Worm (Caenorhabditis elegans) whole organism, L4 larva: Measurements from ENCODE around the gene ZK1236.1.

Experiments
- T20F7.1 ChIP-seq: fragments of 200-800 bp; sonication (Bioruptor generic); optimal IDR thresholded peaks from 2 replicates; lab custom pipeline; 2018; ENCODE audit warnings: mild to moderate bottlenecking, missing genetic modification characterization, missing compliant biosample characterization
- Y105C5A.15 ChIP-seq: fragments of 200-800 bp; sonication (Bioruptor generic); IDR thresholded peaks from 2 replicates; pipeline ENCODE4 v1.3.6; 2022; ENCODE audit warnings: missing genetic modification characterization, missing compliant biosample characterization
- Y48G9A.11 ChIP-seq: fragments of 200-800 bp; sonication (Bioruptor generic); IDR thresholded peaks from 2 replicates; pipeline ENCODE4 v1.3.6; 2022; ENCODE audit warnings: missing genetic modification reagents, missing genetic modification characterization, missing compliant biosample characterization
- Y75B8A.6 ChIP-seq: fragments of 200-800 bp; sonication (Bioruptor generic); IDR thresholded peaks from 2 replicates; pipeline ENCODE4 v1.3.6; 2022; ENCODE audit warnings: missing genetic modification reagents, missing genetic modification characterization, missing compliant biosample characterization
- ZK337.2 ChIP-seq: fragments of 200-800 bp; sonication (Bioruptor generic); IDR thresholded peaks from 2 replicates; pipeline ENCODE4 v1.3.6; 2022; ENCODE audit warnings: missing genetic modification reagents, missing genetic modification characterization, missing compliant biosample characterization
- aly-2 ChIP-seq: sonication (generic microtip); optimal IDR thresholded peaks from 2 replicates; lab custom pipeline; 2018; ENCODE audit warnings: missing biosample characterization, missing genetic modification characterization
- arid-1 ChIP-seq: fragments of 200-800 bp; sonication (Bioruptor generic); conservative IDR thresholded peaks from 2 replicates; pipeline ENCODE4 v1.3.6; 2022; ENCODE audit warnings: missing genetic modification reagents, missing genetic modification characterization, missing compliant biosample characterization
- attf-4 ChIP-seq: sonication (generic microtip); optimal IDR thresholded peaks from 3 replicates; lab custom pipeline; 2017; ENCODE audit warnings: missing biosample characterization, missing genetic modification characterization
- ceh-28 ChIP-seq: fragments of 150-350 bp; optimal IDR thresholded peaks from 2 replicates; lab custom pipeline; 2014; ENCODE audit warnings: missing biosample characterization, missing genetic modification reagents, missing genetic modification characterization
- ceh-62 ChIP-seq: sonication (generic microtip); optimal IDR thresholded peaks from 2 replicates; lab custom pipeline; 2017; ENCODE audit warnings: missing biosample characterization, missing genetic modification characterization
- ceh-82 ChIP-seq: sonication (generic microtip); optimal IDR thresholded peaks from 2 replicates; lab custom pipeline; 2017; ENCODE audit warnings: missing biosample characterization, missing genetic modification characterization
- ces-1 ChIP-seq: fragments of 150-350 bp; sonication (generic microtip); optimal IDR thresholded peaks from 4 replicates; lab custom pipeline; 2014; ENCODE audit warnings: missing biosample characterization, missing genetic modification reagents, missing genetic modification characterization
- cey-2 ChIP-seq: sonication (generic microtip); optimal IDR thresholded peaks from 3 replicates; lab custom pipeline; 2017; ENCODE audit warnings: missing genetic modification characterization, mild to moderate bottlenecking, missing compliant biosample characterization, antibody characterized with exemption, borderline replicate concordance; ENCODE audit not compliant: insufficient read depth
- daf-16 ChIP-seq, 3 experiments: sonication (generic microtip); optimal IDR thresholded peaks; 2 replicates each; lab custom pipeline; 2016 to 2017; ENCODE audit warnings: missing genetic modification characterization in 3 of 3, missing genetic modification reagents in 3 of 3, mild to moderate bottlenecking in 2 of 3, missing compliant biosample characterization in 2 of 3, missing biosample characterization in 1 of 3, moderate library complexity in 1 of 3
- dmd-6 ChIP-seq: fragments of 200-800 bp; sonication (Bioruptor generic); IDR thresholded peaks from 2 replicates; pipeline ENCODE4 v1.3.6; 2022; ENCODE audit warnings: missing genetic modification reagents, missing genetic modification characterization, missing compliant biosample characterization
- dmd-9 ChIP-seq: fragments of 200-800 bp; sonication (Bioruptor generic); IDR thresholded peaks from 2 replicates; pipeline ENCODE4 v1.3.6; 2022; ENCODE audit warnings: missing genetic modification reagents, missing genetic modification characterization, missing compliant biosample characterization
- duxl-1 ChIP-seq: sonication (generic microtip); optimal IDR thresholded peaks from 2 replicates; lab custom pipeline; 2016; ENCODE audit warnings: mild to moderate bottlenecking, missing genetic modification characterization, moderate library complexity, missing compliant biosample characterization; ENCODE audit not compliant: poor library complexity
- egl-27 ChIP-seq: sonication (generic microtip); optimal IDR thresholded peaks from 3 replicates; lab custom pipeline; 2017; ENCODE audit warnings: missing biosample characterization, missing genetic modification reagents, missing genetic modification characterization
- egl-43 ChIP-seq: fragments of 200-800 bp; sonication (Bioruptor generic); IDR thresholded peaks from 2 replicates; pipeline ENCODE4 v1.3.6; 2022; ENCODE audit warnings: missing genetic modification reagents, missing genetic modification characterization, missing compliant biosample characterization
- fkh-10 ChIP-seq: fragments of 150-350 bp; optimal IDR thresholded peaks from 2 replicates; lab custom pipeline; 2014; ENCODE audit warnings: missing biosample characterization, missing genetic modification reagents, missing genetic modification characterization
- fos-1 ChIP-seq: fragments of 150-350 bp; optimal IDR thresholded peaks from 2 replicates; lab custom pipeline; 2014; ENCODE audit warnings: missing biosample characterization, missing genetic modification characterization
- gei-8 ChIP-seq: fragments of 200-800 bp; sonication (Bioruptor generic); optimal IDR thresholded peaks from 2 replicates; lab custom pipeline; 2018; ENCODE audit warnings: mild to moderate bottlenecking, missing genetic modification characterization, missing compliant biosample characterization
- hlh-30 ChIP-seq: sonication (generic microtip); optimal IDR thresholded peaks from 2 replicates; lab custom pipeline; 2017; ENCODE audit warnings: antibody characterized with exemption, mild to moderate bottlenecking, missing genetic modification characterization, missing compliant biosample characterization; ENCODE audit not compliant: insufficient read depth
- hmg-1.1 ChIP-seq: fragments of 200-800 bp; sonication (Bioruptor generic); IDR thresholded peaks from 2 replicates; pipeline ENCODE4 v1.3.6; 2022; ENCODE audit warnings: missing genetic modification reagents, missing genetic modification characterization, missing compliant biosample characterization
- jun-1 ChIP-seq: fragments of 150-350 bp; optimal IDR thresholded peaks from 2 replicates; lab custom pipeline; 2014; ENCODE audit warnings: missing biosample characterization, missing genetic modification reagents, missing genetic modification characterization
- lim-7 ChIP-seq: fragments of 200-800 bp; sonication (Bioruptor generic); IDR thresholded peaks from 2 replicates; pipeline ENCODE4 v1.3.6; 2022; ENCODE audit warnings: missing genetic modification characterization, missing compliant biosample characterization
- madf-5 ChIP-seq, 2 experiments: fragments of 200-800 bp; sonication (Bioruptor generic); IDR thresholded peaks; 2 replicates each; pipeline ENCODE4 v1.3.6; 2022; ENCODE audit warnings: missing compliant biosample characterization in 2 of 2, missing genetic modification characterization in 2 of 2
- madf-9 ChIP-seq: fragments of 200-800 bp; sonication (Bioruptor generic); conservative IDR thresholded peaks from 2 replicates; pipeline ENCODE4 v1.3.6; 2022; ENCODE audit warnings: missing genetic modification reagents, missing genetic modification characterization, missing compliant biosample characterization
- mdl-1 ChIP-seq, 2 experiments: fragments of 150-350 bp in 1 of 2; sonication (generic microtip) in 1 of 2; optimal IDR thresholded peaks; 2 replicates each; lab custom pipeline; 2014 to 2017; ENCODE audit warnings: missing biosample characterization in 2 of 2, missing genetic modification characterization in 2 of 2
- mdt-29 ChIP-seq: fragments of 200-800 bp; sonication (Bioruptor generic); IDR thresholded peaks from 2 replicates; pipeline ENCODE4 v1.3.6; 2022; ENCODE audit warnings: missing genetic modification reagents, missing genetic modification characterization, missing compliant biosample characterization
- mep-1 ChIP-seq: fragments of 150-350 bp; sonication (generic microtip); optimal IDR thresholded peaks from 3 replicates; lab custom pipeline; 2014; ENCODE audit warnings: missing biosample characterization, missing genetic modification characterization
- mes-2 ChIP-seq: sonication (generic microtip); optimal IDR thresholded peaks from 2 replicates; lab custom pipeline; 2016; ENCODE audit warnings: missing genotype, mild to moderate bottlenecking, missing genetic modification characterization, missing compliant biosample characterization; ENCODE audit not compliant: poor library complexity, severe bottlenecking
- mxl-2 ChIP-seq: fragments of 200-800 bp; sonication (Bioruptor generic); conservative IDR thresholded peaks from 2 replicates; pipeline ENCODE4 v1.3.6; 2022; ENCODE audit warnings: missing genetic modification reagents, missing genetic modification characterization, missing compliant biosample characterization
- nhr-10 ChIP-seq: fragments of 150-350 bp; optimal IDR thresholded peaks from 2 replicates; lab custom pipeline; 2014; ENCODE audit warnings: missing biosample characterization, missing genetic modification characterization
- nhr-102 ChIP-seq: sonication (generic microtip); optimal IDR thresholded peaks from 2 replicates; lab custom pipeline; 2016; ENCODE audit warnings: mild to moderate bottlenecking, missing genetic modification characterization, moderate library complexity, missing compliant biosample characterization
- nhr-111 ChIP-seq: fragments of 200-800 bp; sonication (Bioruptor generic); optimal IDR thresholded peaks from 2 replicates; lab custom pipeline; 2018; ENCODE audit warnings: mild to moderate bottlenecking, missing genetic modification characterization, missing compliant biosample characterization
- nhr-237 ChIP-seq: sonication (generic microtip); optimal IDR thresholded peaks from 2 replicates; lab custom pipeline; 2017; ENCODE audit warnings: missing biosample characterization, missing genetic modification characterization
- nhr-28 ChIP-seq: fragments of 150-350 bp; optimal IDR thresholded peaks from 2 replicates; lab custom pipeline; 2014; ENCODE audit warnings: missing biosample characterization, missing genetic modification characterization
- nhr-41 ChIP-seq: fragments of 200-800 bp; sonication (Bioruptor generic); IDR thresholded peaks from 2 replicates; pipeline ENCODE4 v1.3.6; 2022; ENCODE audit warnings: missing genetic modification reagents, missing genetic modification characterization, missing compliant biosample characterization
- nhr-76 ChIP-seq: fragments of 150-350 bp; optimal IDR thresholded peaks from 2 replicates; lab custom pipeline; 2014; ENCODE audit warnings: missing biosample characterization, missing genetic modification characterization
- nhr-77 ChIP-seq: fragments of 150-350 bp; optimal IDR thresholded peaks from 2 replicates; lab custom pipeline; 2014; ENCODE audit warnings: missing biosample characterization, missing genetic modification characterization
- pqm-1 ChIP-seq: sonication (generic microtip); optimal IDR thresholded peaks from 2 replicates; lab custom pipeline; 2017; ENCODE audit warnings: missing biosample characterization, missing genetic modification characterization
- rbr-2 ChIP-seq: sonication (generic microtip); optimal IDR thresholded peaks from 2 replicates; lab custom pipeline; 2016; ENCODE audit warnings: missing genotype, missing genetic modification characterization, missing compliant biosample characterization
- sdz-12 ChIP-seq: fragments of 200-800 bp; sonication (Bioruptor generic); optimal IDR thresholded peaks from 2 replicates; lab custom pipeline; 2018; ENCODE audit warnings: mild to moderate bottlenecking, missing genetic modification characterization, missing compliant biosample characterization
- tra-1 ChIP-seq: fragments of 200-800 bp; sonication (Bioruptor generic); IDR thresholded peaks from 2 replicates; pipeline ENCODE4 v1.3.6; 2022; ENCODE audit warnings: missing genetic modification reagents, missing genetic modification characterization, missing compliant biosample characterization
- unc-130 ChIP-seq: sonication (generic microtip); optimal IDR thresholded peaks from 2 replicates; lab custom pipeline; 2016; ENCODE audit warnings: missing genetic modification reagents, missing genetic modification characterization, missing compliant biosample characterization
- unc-62 ChIP-seq, 3 experiments: fragments of 150-350 bp in 1 of 3; sonication (generic microtip); optimal IDR thresholded peaks in 2 of 3; peaks in 1 of 3; 1 replicate in 1 of 3; 2 replicates in 2 of 3; lab custom pipeline; 2014 to 2017; ENCODE audit warnings: missing biosample characterization in 3 of 3, missing genetic modification characterization in 3 of 3, missing genetic modification reagents in 3 of 3, missing genotype in 1 of 3
- zag-1 ChIP-seq: fragments of 150-350 bp; optimal IDR thresholded peaks from 2 replicates; lab custom pipeline; 2014; ENCODE audit warnings: missing biosample characterization, missing genetic modification characterization
- zfp-2 ChIP-seq: sonication (generic microtip); optimal IDR thresholded peaks from 2 replicates; lab custom pipeline; 2016; ENCODE audit warnings: mild to moderate bottlenecking, missing genetic modification characterization, missing compliant biosample characterization

Gene ZK1236.1

DNA sequence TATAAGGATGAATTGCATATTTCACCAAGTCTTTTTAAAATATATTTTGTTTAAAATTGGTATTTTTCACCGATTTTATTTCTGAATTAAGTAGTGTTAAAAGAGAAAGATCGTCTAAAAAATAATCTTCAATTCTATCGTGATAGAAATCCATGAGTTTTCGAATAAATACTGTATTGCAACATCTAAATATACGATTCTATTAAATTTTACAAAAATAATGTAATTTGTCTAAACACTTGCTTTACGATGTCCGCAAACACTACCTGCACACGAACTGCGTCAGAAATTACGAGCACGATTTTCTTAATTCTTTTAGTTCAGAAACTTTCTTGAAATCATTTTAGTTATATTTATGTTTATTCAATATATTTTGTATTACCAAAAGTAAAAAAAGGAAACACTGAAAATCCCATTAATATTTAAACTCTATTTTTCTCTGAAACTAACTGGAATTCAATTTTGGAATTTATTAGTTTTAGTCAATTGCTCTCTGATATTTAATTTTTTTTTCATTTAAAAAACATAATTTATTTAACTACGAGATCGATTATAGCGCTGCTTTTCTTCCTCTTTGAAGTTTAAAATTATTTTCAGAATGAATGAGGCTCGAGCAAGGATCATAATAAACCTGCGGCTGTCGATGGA, 20.2 kb downstream of the ZK1236.1 start, which contains the start of gene mrpl-32 (continued):
- TF ChIP-seq dmd-6 (no peak), ceh-62 (tag; lab: Kevin White, UChicago) (no peak), Y48G9A.11 (GFP tag; lab: Robert Waterston, UW) (peak; percentile 56), rbr-2 (no peak), egl-43 (no peak), nhr-41 (GFP tag; lab: Robert Waterston, UW) (no peak), lim-7 (GFP tag; lab: Robert Waterston, UW) (0 out of 2 replicates have a peak, but pooled peaks have one; percentile 56), T20F7.1 (GFP tag; lab: Kevin White, UChicago) (peak; percentile 75), Y105C5A.15 (GFP tag; lab: Robert Waterston, UW) (no peak), nhr-102 (tag; lab: Kevin White, UChicago) (peak; percentile 35), unc-62 (GFP tag; optimal IDR thresholded peaks at IDR 0.05 in 1 of 2; lab: Kevin White, UChicago) (no peak), unc-62 (tag; optimal IDR thresholded peaks at IDR 0.05; lab: Kevin White, UChicago) (no peak), cey-2 (no peak), mes-2 (tag; lab: Kevin White, UChicago) (peak; percentile 50), mep-1 (tag; lab: Kevin White, UChicago) (peak; percentile 63), daf-16 (GFP tag; optimal IDR thresholded peaks at IDR 0.05; lab: Kevin White, UChicago) (peak; percentile 10 to 41), daf-16 (tag; optimal IDR thresholded peaks at IDR 0.05; lab: Kevin White, UChicago) (peak; percentile 11), mdl-1 (tag; optimal IDR thresholded peaks at IDR 0.05; lab: Kevin White, UChicago) (no peak), egl-27 (tag; lab: Kevin White, UChicago) (no peak), nhr-28 (tag; lab: Kevin White, UChicago) (no peak), unc-130 (GFP tag; lab: Kevin White, UChicago) (no peak), Y75B8A.6 (GFP tag; lab: Robert Waterston, UW) (0 out of 2 replicates have a peak, but pooled peaks have one; percentile 15), nhr-77 (tag; lab: Kevin White, UChicago) (no peak), attf-4 (no peak), ces-1 (GFP tag; lab: Kevin White, UChicago) (no peak), tra-1 (no peak), gei-8 (no peak), ceh-82 (tag; lab: Kevin White, UChicago) (no peak), fkh-10 (GFP tag; lab: Kevin White, UChicago) (no peak), sdz-12 (GFP tag; lab: Kevin White, UChicago) (no peak), duxl-1 (tag; lab: Kevin White, UChicago) (no peak), pqm-1 (no peak), nhr-10 (tag; lab: Kevin White, UChicago) (no peak), hmg-1.1 (no peak), ceh-28 (no peak), mxl-2 (no peak), nhr-237 (no peak), aly-2 (tag; lab: Kevin White, UChicago) (no peak), madf-5 (GFP tag; IDR thresholded peaks at IDR 0.05; lab: Robert Waterston, UW) (no peak), zfp-2 (tag; lab: Kevin White, UChicago) (no peak), fos-1 (no peak), nhr-76 (tag; lab: Kevin White, UChicago) (no peak), mdt-29 (GFP tag; lab: Robert Waterston, UW) (no peak), nhr-111 (GFP tag; lab: Kevin White, UChicago) (peak; percentile 2), dmd-9 (GFP tag; lab: Robert Waterston, UW) (no peak), jun-1 (tag; lab: Kevin White, UChicago) (no peak), arid-1 (GFP tag; lab: Robert Waterston, UW) (peak; percentile 75), madf-9 (GFP tag; lab: Robert Waterston, UW) (no peak), ZK337.2 (GFP tag; lab: Robert Waterston, UW) (no peak), zag-1 (tag; lab: Kevin White, UChicago) (no peak), hlh-30 (tag; lab: Kevin White, UChicago) (no peak)
